Worm (Caenorhabditis elegans) whole organism, L4/young adult: Measurements from ENCODE around the gene pap-3.

Source experiments
- dao-5 ChIP-seq: sonication (generic microtip); optimal IDR thresholded peaks from 2 replicates; lab custom pipeline; 2016; ENCODE audit warnings: missing genotype, missing genetic modification characterization, moderate library complexity, missing compliant biosample characterization
- him-1 ChIP-seq: sonication (generic microtip); optimal IDR thresholded peaks from 2 replicates; lab custom pipeline; 2016; ENCODE audit warnings: missing genotype, missing genetic modification reagents, missing genetic modification characterization, missing compliant biosample characterization

ce11 chrII:11839116-11839515 is 22.7 kb upstream of the pap-3 start:
- TF ChIP-seq dao-5 (tag; lab: Kevin White, UChicago) (no peak), him-1 (tag; lab: Kevin White, UChicago) (no peak)
